Worm (Caenorhabditis elegans): ENCODE measurements around the gene rfth-1.

The rfth-1 gene

DNA sequence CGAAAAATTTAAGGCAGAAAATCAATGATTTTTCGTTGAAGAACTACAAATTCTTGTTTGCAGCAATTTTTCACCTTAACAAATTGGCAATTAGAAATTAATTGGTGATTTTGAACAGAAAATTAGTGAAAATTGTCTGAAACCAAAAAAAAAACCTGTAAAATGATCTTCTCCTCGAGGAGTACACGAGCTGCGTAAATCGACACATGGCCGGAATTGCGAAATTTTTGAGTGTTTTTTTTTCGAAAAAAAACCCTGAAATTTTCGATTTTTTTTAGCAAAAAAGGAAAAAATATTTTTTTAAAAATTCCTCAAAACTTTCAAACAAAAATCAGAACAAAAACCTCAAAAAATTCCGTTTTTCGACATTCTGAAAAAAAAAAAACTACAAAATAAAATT lies 40.5 kb upstream of the rfth-1 start (continued):
- TF ChIP-seq unc-3 (GFP tag; conservative IDR thresholded peaks at IDR 0.05) (no peak), unc-3 (tag; optimal IDR thresholded peaks at IDR 0.05) (no peak), ceh-2 (tag; optimal IDR thresholded peaks at IDR 0.05) (no peak), ceh-48 (tag; optimal IDR thresholded peaks at IDR 0.05) (no peak)

DNA sequence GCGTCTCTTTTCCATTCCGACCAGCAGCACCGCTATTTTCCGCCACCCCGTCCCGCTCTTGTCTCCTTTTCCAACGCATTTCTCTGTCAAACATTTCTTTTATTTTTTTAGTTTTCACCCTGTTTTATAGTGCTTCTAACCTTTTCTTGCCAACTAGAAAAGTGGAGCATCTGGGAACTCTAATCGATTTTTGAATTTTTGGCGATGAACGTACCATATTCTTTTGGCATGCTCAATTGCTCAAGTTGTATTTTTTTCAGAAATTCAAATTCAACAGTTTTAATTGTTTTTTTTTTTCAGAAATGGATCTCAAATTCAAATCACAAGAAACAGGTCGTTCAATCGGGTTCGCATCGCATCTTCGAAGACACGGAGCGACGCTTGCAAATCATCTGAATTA lies 37.1 kb upstream of the rfth-1 start, which contains the start of gene ZK185.1:
Gene ZK185.1 (plus strand): TSS at position 301 of the 400 bp plus-strand sequence.
- TF ChIP-seq unc-42 (tag; optimal IDR thresholded peaks at IDR 0.05), result peak; percentile 5
- TF ChIP-seq hlh-15 (tag; optimal IDR thresholded peaks at IDR 0.05), result no peak
- no peak for TF ChIP-seq lin-11 (tag; optimal IDR thresholded peaks at IDR 0.05)

DNA sequence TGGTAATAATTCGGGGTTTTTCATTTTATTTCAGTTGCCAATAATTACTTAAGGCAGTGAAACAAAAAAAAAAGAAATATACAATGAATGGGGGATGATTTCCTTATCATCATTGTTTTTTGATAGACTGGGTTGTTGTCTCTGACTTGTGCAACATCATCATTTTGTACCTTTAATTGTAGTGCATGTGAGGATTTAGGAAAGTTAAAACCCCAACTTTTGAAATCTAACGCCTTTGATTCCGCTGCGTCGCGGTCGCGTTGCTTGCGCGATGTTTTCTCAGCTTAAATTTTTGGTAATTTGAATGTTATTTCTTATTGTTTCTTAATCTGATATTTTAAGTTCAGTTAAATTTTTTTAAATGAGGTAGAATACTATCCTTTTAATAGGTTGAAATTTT lies 34.7 kb upstream of the rfth-1 start, which contains the start of gene ZK185.5:
Gene ZK185.5 (minus strand): TSS at position 101 of the 400 bp plus-strand sequence.
- TF ChIP-seq ttx-3 (tag; optimal IDR thresholded peaks at IDR 0.05) (no peak), K09A11.1 (tag; optimal IDR thresholded peaks at IDR 0.05; ENCODE audit: insufficient read depth) (no peak), lim-6 (tag; optimal IDR thresholded peaks at IDR 0.05) (no peak), dve-1 (tag; optimal IDR thresholded peaks at IDR 0.05) (no peak), ets-4 (tag; optimal IDR thresholded peaks at IDR 0.05) (no peak), ceh-31 (tag; optimal IDR thresholded peaks at IDR 0.05) (no peak), ceh-9 (tag; optimal IDR thresholded peaks at IDR 0.05) (no peak), elt-2 (tag; optimal IDR thresholded peaks at IDR 0.05) (no peak), hlh-13 (GFP tag; optimal IDR thresholded peaks at IDR 0.05) (no peak), fax-1 (tag; optimal IDR thresholded peaks at IDR 0.05) (no peak), Y22D7AL.16 (tag; optimal IDR thresholded peaks at IDR 0.05) (no peak), ceh-24 (tag; optimal IDR thresholded peaks at IDR 0.05) (no peak)

DNA sequence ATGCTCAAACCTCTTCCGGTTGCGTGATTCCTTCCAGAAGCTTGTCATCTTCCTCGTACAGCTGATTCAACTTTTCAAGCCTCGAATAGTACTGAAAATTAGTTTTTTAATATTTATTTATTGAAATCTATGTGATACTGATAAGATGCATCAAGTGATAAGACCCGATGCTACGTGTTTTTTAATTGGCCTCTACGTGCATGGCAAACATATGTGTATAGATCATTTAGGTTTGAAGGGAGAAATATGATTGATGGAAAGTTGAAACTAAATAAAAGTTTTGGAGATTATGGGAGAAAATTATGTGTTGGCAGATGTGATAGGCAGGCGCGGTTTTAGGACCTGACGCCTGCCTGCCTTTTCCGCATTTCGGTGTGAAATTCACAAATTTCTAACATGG lies 33.1 kb upstream of the rfth-1 start:
- TF ChIP-seq ref-2 (tag; optimal IDR thresholded peaks at IDR 0.05) (no peak), unc-3 (GFP tag; conservative IDR thresholded peaks at IDR 0.05) (no peak), unc-3 (tag; optimal IDR thresholded peaks at IDR 0.05) (no peak), ceh-45 (GFP tag; IDR thresholded peaks at IDR 0.05) (no peak), elt-2 (tag; optimal IDR thresholded peaks at IDR 0.05) (peak; percentile 82)

ce11 chrIV:4542972-4543371 lies 31.9 kb upstream of the rfth-1 start:
- TF ChIP-seq nhr-11 (tag; optimal IDR thresholded peaks at IDR 0.05) (no peak), ceh-45 (GFP tag; IDR thresholded peaks at IDR 0.05) (no peak), ceh-18 (tag; optimal IDR thresholded peaks at IDR 0.05) (no peak), mec-3 (tag; optimal IDR thresholded peaks at IDR 0.05; ENCODE audit: borderline replicate concordance) (no peak)

DNA sequence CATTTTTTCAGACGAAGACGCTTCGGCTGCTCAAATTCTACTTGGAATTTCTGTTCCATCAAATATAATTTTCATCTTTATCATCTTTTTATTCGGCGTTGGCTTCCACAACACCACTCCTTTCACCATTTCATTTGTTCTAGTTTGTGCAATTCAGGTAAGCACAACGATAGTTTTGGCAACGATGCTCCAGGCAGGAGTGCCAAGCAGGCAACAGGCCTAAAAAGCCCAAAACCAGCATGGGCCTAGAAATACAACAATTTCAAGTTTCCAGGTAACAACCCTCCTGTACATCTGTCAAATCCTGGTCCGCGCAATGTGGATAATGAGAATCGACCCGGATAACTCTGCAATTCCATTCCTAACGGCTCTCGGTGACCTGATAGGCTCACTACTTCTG lies 30.1 kb upstream of the rfth-1 start:
- TF ChIP-seq sox-4 (tag; optimal IDR thresholded peaks at IDR 0.05) (no peak), ceh-48 (tag; optimal IDR thresholded peaks at IDR 0.05) (no peak), unc-3 (GFP tag; conservative IDR thresholded peaks at IDR 0.05) (no peak), unc-3 (tag; optimal IDR thresholded peaks at IDR 0.05) (no peak), sdc-2 (tag; optimal IDR thresholded peaks at IDR 0.05) (no peak), pag-3 (tag; optimal IDR thresholded peaks at IDR 0.05; ENCODE audit: borderline replicate concordance) (no peak), dve-1 (tag; optimal IDR thresholded peaks at IDR 0.05) (no peak), pax-1 (tag; optimal IDR thresholded peaks at IDR 0.05) (no peak)

DNA sequence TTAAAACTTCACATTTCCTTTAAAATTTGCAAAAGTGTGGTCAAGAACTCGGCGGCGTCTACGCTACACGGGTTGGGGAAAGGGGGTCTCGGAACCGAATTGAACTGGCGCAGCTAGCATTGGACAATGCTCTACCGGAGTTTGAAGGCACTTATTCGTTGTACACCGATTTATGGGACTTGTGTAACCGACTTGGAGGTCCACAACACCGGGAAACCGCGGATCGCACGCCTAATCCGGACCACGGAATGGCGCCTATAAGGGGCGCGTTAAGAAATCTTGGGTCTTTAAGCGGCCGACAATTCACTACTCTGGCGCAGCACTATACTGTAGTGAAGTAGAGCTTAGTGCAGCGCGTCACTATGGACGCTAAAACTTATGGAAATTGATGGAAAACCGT lies 27.6 kb upstream of the rfth-1 start:
- TF ChIP-seq unc-86 (tag; optimal IDR thresholded peaks at IDR 0.05), result no peak
- TF ChIP-seq ceh-34 (tag; optimal IDR thresholded peaks at IDR 0.05), result no peak
- TF ChIP-seq elt-2 (tag; optimal IDR thresholded peaks at IDR 0.05), result peak; percentile 10
- TF ChIP-seq ceh-48 (tag; optimal IDR thresholded peaks at IDR 0.05), result no peak
- no peak for TF ChIP-seq C08G9.2 (tag; optimal IDR thresholded peaks at IDR 0.05)
- no peak for TF ChIP-seq ceh-31 (tag; optimal IDR thresholded peaks at IDR 0.05)
- no peak for TF ChIP-seq nhr-232 (tag; optimal IDR thresholded peaks at IDR 0.05)
